Worm (Caenorhabditis elegans) whole organism, dauer: ENCODE results near the gene puf-5.

Experiments
- unc-62 ChIP-seq: sonication (generic microtip); optimal IDR thresholded peaks from 2 replicates; lab custom pipeline; 2017; ENCODE audit warnings: missing biosample characterization, missing genetic modification reagents, missing genetic modification characterization

Gene puf-5

ce11 chrII:8600165-8600564 lies 24.8 kb downstream of the puf-5 start, which contains the start of gene pigg-1:
Gene pigg-1, minus strand, starts transcription at chrII:8600265.
- TF ChIP-seq unc-62 (GFP tag; lab: Kevin White, UChicago) = no peak

- TF ChIP-seq unc-62 (GFP tag; lab: Kevin White, UChicago) = no peak
Measured at ce11 chrII:8602337-8602944, 27.1 kb downstream of the puf-5 start, which contains the start of the genes cpf-1 and rpl-26. Gene cpf-1, minus strand, starts transcription at chrII:8602440. Gene rpl-26, plus strand, starts transcription at chrII:8602785.

- no peak for TF ChIP-seq unc-62 (GFP tag; lab: Kevin White, UChicago)
Measured at ce11 chrII:8603567-8604359, 28.4 kb downstream of the puf-5 start, which contains the start of gene suf-1. Gene suf-1, plus strand, starts transcription at chrII:8603846.

DNA sequence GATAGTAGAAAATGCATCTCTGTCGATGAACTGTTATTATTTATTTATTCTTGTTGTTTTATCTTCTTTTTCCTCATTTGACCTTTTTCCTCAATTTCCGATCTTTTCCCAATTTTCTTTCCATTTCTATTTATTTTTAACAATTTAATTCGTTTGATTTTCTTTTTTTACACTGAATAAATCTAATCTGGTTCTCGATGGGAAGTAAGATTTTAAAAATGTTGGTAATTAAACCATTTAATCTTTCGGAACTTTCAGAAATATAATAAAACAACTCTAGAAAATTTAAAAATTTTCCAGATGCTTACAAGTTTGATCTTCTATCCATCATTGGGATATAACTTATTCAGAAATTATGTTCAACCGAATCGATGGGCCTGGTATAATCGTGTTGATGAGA lies 31.2 kb downstream of the puf-5 start, which contains the start of gene F28C6.8:
TSS of gene F28C6.8 (plus strand) at position 301 of the 400 bp plus-strand sequence.
- no peak for TF ChIP-seq unc-62 (GFP tag; lab: Kevin White, UChicago)

ce11 chrII:8607662-8608061 lies 32.3 kb downstream of the puf-5 start, which contains the start of gene F28C6.10:
Gene F28C6.10, plus strand, starts transcription at chrII:8607962.
- no peak for TF ChIP-seq unc-62 (GFP tag; lab: Kevin White, UChicago)

ce11 chrII:8610085-8610484 lies 34.7 kb downstream of the puf-5 start, which contains the start of gene F28C6.9:
Gene F28C6.9, minus strand, starts transcription at chrII:8610185.
- no peak for TF ChIP-seq unc-62 (GFP tag; lab: Kevin White, UChicago)

ce11 chrII:8610585-8610984 lies 35.2 kb downstream of the puf-5 start:
- TF ChIP-seq unc-62 (GFP tag; lab: Kevin White, UChicago) = no peak

DNA sequence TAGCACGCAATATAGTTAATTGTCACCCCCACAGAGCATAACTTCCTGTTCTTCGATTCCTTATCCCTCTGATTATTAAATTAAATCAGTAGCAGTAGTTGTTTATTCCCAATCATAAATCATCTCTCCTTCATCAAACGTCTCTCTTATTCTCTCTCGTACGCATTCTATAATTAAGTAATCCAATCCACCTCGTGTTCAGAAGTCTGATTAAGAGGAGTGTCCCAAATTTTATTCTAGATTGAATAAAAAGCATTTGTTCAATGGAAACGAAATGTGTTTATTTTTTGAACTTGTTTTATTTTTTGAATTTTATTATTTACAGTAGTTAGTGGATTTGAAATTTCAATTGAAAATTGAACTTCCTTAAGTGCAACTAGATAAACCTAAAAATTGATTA lies 36.0 kb downstream of the puf-5 start:
- TF ChIP-seq unc-62 (GFP tag; lab: Kevin White, UChicago) = no peak

- TF ChIP-seq unc-62 (GFP tag; lab: Kevin White, UChicago) = no peak
Measured at ce11 chrII:8612470-8612869, 37.1 kb downstream of the puf-5 start, which contains the start of gene T22C8.1. Gene T22C8.1, plus strand, starts transcription at chrII:8612770.

DNA sequence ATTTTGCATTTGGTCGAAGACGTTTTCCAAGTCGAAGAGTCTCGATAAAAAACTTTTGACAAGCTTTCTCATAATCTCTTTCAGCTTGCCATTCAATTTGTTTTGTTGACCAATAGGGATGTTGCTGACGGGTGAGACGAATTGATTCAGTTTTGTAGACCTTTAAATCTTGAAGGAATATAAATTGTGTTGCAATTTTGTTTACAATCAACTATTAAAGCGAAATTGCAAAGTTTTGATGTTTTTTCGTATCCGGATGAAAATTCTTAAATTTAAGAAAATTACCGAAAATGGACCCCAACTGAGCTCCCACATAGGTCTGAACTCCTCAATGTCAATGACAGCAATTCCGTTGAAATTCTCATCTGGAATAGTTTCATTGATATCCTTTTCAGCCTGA lies 40.8 kb downstream of the puf-5 start:
- no peak for TF ChIP-seq unc-62 (GFP tag; lab: Kevin White, UChicago)

ce11 chrII:8617516-8617915 lies 42.2 kb downstream of the puf-5 start, which contains the start of gene chhy-1:
Gene chhy-1, minus strand, starts transcription at chrII:8617616.
- no peak for TF ChIP-seq unc-62 (GFP tag; lab: Kevin White, UChicago)

DNA sequence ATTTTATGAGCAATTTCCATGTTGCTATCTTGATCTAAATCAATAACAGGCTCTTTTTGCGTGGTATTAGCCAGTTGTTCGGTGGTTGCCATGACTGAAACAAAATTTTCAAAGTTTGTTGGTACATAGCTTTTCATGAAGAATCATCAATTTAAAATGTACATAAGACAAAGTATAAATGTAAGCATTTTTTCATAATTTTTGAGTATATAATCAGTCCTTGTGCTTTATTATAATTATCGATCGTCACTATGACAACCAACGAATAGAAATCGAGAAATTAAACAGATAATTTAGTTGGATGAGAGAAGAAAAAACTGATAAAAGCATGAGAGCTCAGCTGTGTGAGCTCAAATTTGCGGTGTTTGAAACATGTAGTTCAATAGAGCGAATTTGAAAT lies 46.5 kb downstream of the puf-5 start, which contains the start of gene T22C8.3:
TSS of gene T22C8.3 (minus strand) at position 101 of the 400 bp plus-strand sequence.
- no peak for TF ChIP-seq unc-62 (GFP tag; lab: Kevin White, UChicago)

- TF ChIP-seq unc-62 (GFP tag; lab: Kevin White, UChicago) = no peak
Measured at ce11 chrII:8623396-8623795, 48.1 kb downstream of the puf-5 start, which contains the start of gene T22C8.4. Gene T22C8.4, minus strand, starts transcription at chrII:8623496.

- TF ChIP-seq unc-62 (GFP tag; lab: Kevin White, UChicago) = no peak
Measured at ce11 chrII:8625163-8625562, 49.8 kb downstream of the puf-5 start, which contains the start of gene sptf-2. Gene sptf-2, plus strand, starts transcription at chrII:8625459.

DNA sequence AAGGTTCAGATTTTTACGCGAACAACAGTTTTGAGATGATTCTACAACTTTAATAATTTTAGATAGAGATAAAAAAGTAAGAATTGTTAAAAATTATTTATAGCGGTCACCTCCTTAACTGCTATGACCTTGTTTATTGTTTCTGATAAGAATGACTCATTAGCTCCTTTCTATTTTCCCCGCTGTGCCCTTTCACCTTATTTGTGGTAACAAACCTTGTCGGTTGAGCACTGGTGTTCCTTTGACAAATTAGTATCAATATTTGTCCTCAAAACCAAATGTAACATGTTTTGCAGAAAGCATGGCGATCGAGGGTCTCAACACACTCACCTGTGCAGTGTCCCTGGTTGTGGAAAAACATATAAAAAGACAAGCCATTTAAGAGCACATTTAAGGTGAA lies 51.3 kb downstream of the puf-5 start:
- TF ChIP-seq unc-62 (GFP tag; lab: Kevin White, UChicago) = no peak
